Worm (Caenorhabditis elegans) whole organism, L2 larva: ENCODE results near the gene srz-12.

ENCODE experiments used
- C34F6.9 ChIP-seq: fragments of 150-350 bp; optimal IDR thresholded peaks from 2 replicates; lab custom pipeline; 2014; ENCODE audit warnings: missing biosample characterization, missing genetic modification characterization
- F13H6.1 ChIP-seq: sonication (generic microtip); optimal IDR thresholded peaks from 2 replicates; lab custom pipeline; 2016; ENCODE audit warnings: missing genetic modification characterization, missing compliant biosample characterization
- R02D3.7 ChIP-seq: fragments of 150-350 bp; optimal IDR thresholded peaks from 2 replicates; lab custom pipeline; 2014; ENCODE audit warnings: missing biosample characterization, missing genetic modification characterization
- Y55F3AM.14 ChIP-seq: fragments of 200-800 bp; sonication (Bioruptor generic); optimal IDR thresholded peaks from 2 replicates; lab custom pipeline; 2018; ENCODE audit warnings: mild to moderate bottlenecking, missing genetic modification characterization, missing compliant biosample characterization
- ZK546.5 ChIP-seq: sonication (generic microtip); optimal IDR thresholded peaks from 2 replicates; lab custom pipeline; 2017; ENCODE audit warnings: missing biosample characterization, missing genetic modification characterization
- alr-1 ChIP-seq: fragments of 150-350 bp; optimal IDR thresholded peaks from 2 replicates; lab custom pipeline; 2014; ENCODE audit warnings: missing biosample characterization, missing genetic modification characterization
- aly-2 ChIP-seq: fragments of 150-350 bp; optimal IDR thresholded peaks from 2 replicates; lab custom pipeline; 2014; ENCODE audit warnings: missing biosample characterization, missing genetic modification characterization
- ama-1 ChIP-seq: fragments of 150-350 bp; optimal IDR thresholded peaks from 2 replicates; lab custom pipeline; 2018; ENCODE audit warnings: inconsistent platforms
- blmp-1 ChIP-seq: sonication (generic microtip); optimal IDR thresholded peaks from 2 replicates; lab custom pipeline; 2017; ENCODE audit warnings: missing genetic modification characterization, mild to moderate bottlenecking, missing compliant biosample characterization, antibody characterized with exemption, moderate library complexity; ENCODE audit not compliant: insufficient read depth
- ceh-16 ChIP-seq: fragments of 150-350 bp; optimal IDR thresholded peaks from 2 replicates; lab custom pipeline; 2014; ENCODE audit warnings: missing biosample characterization, missing genetic modification characterization
- ceh-82 ChIP-seq: fragments of 150-350 bp; optimal IDR thresholded peaks from 2 replicates; lab custom pipeline; 2014; ENCODE audit warnings: missing biosample characterization, missing genetic modification characterization
- dmd-4 ChIP-seq: sonication (generic microtip); optimal IDR thresholded peaks from 2 replicates; lab custom pipeline; 2017; ENCODE audit warnings: missing biosample characterization, missing genetic modification characterization
- egl-27 ChIP-seq: sonication (generic microtip); optimal IDR thresholded peaks from 3 replicates; lab custom pipeline; 2017; ENCODE audit warnings: missing biosample characterization, missing genetic modification reagents, missing genetic modification characterization
- elt-1 ChIP-seq: fragments of 150-350 bp; optimal IDR thresholded peaks from 2 replicates; lab custom pipeline; 2014; ENCODE audit warnings: missing biosample characterization, missing genetic modification characterization
- elt-3 ChIP-seq: sonication (generic microtip); optimal IDR thresholded peaks from 2 replicates; lab custom pipeline; 2017; ENCODE audit warnings: missing biosample characterization, missing genetic modification characterization
- fos-1 ChIP-seq: fragments of 150-350 bp; optimal IDR thresholded peaks from 2 replicates; lab custom pipeline; 2014; ENCODE audit warnings: missing biosample characterization, missing genetic modification characterization
- gmeb-1 ChIP-seq: fragments of 150-350 bp; optimal IDR thresholded peaks from 2 replicates; lab custom pipeline; 2014; ENCODE audit warnings: missing biosample characterization, missing genetic modification characterization
- lin-11 ChIP-seq: fragments of 150-350 bp; sonication (generic microtip); optimal IDR thresholded peaks from 2 replicates; lab custom pipeline; 2014; ENCODE audit warnings: missing biosample characterization, missing genetic modification characterization, inconsistent platforms, mixed read lengths
- lin-13 ChIP-seq: fragments of 150-350 bp; optimal IDR thresholded peaks from 2 replicates; lab custom pipeline; 2014; ENCODE audit warnings: missing biosample characterization, missing genetic modification reagents, missing genetic modification characterization
- lin-39 ChIP-seq: fragments of 150-350 bp; optimal IDR thresholded peaks from 2 replicates; lab custom pipeline; 2014; ENCODE audit warnings: missing biosample characterization, missing genetic modification reagents, missing genetic modification characterization
- lsy-2 ChIP-seq, 2 experiments: fragments of 150-350 bp in 1 of 2; sonication (generic microtip) in 1 of 2; optimal IDR thresholded peaks; 2 replicates each; lab custom pipeline; 2014 to 2017; ENCODE audit warnings: missing biosample characterization in 2 of 2, missing genetic modification characterization in 2 of 2
- mab-5 ChIP-seq: fragments of 150-350 bp; optimal IDR thresholded peaks from 2 replicates; lab custom pipeline; 2014; ENCODE audit warnings: missing biosample characterization, missing genetic modification characterization
- mbf-1 ChIP-seq: sonication (generic microtip); optimal IDR thresholded peaks from 2 replicates; lab custom pipeline; 2017; ENCODE audit warnings: missing biosample characterization, missing genetic modification characterization
- mdl-1 ChIP-seq, 2 experiments: fragments of 150-350 bp in 1 of 2; sonication (generic microtip) in 1 of 2; optimal IDR thresholded peaks; 2 replicates each; lab custom pipeline; 2017; ENCODE audit warnings: missing biosample characterization in 2 of 2, missing genetic modification characterization in 2 of 2
- nhr-11 ChIP-seq: fragments of 150-350 bp; optimal IDR thresholded peaks from 2 replicates; lab custom pipeline; 2014; ENCODE audit warnings: missing biosample characterization, missing genetic modification characterization
- nhr-12 ChIP-seq: fragments of 150-350 bp; optimal IDR thresholded peaks from 2 replicates; lab custom pipeline; 2014; ENCODE audit warnings: missing biosample characterization, missing genetic modification characterization
- nhr-129 ChIP-seq: fragments of 150-350 bp; optimal IDR thresholded peaks from 2 replicates; lab custom pipeline; 2014; ENCODE audit warnings: missing biosample characterization, missing genetic modification characterization
- nhr-21 ChIP-seq: fragments of 150-350 bp; optimal IDR thresholded peaks from 2 replicates; lab custom pipeline; 2014; ENCODE audit warnings: missing biosample characterization, missing genetic modification characterization
- nhr-23 ChIP-seq: fragments of 150-350 bp; optimal IDR thresholded peaks from 2 replicates; lab custom pipeline; 2014; ENCODE audit warnings: missing biosample characterization, missing genetic modification reagents, missing genetic modification characterization
- nhr-237 ChIP-seq: fragments of 150-350 bp; optimal IDR thresholded peaks from 2 replicates; lab custom pipeline; 2014; ENCODE audit warnings: missing biosample characterization, missing genetic modification characterization
- nhr-25 ChIP-seq: fragments of 150-350 bp; sonication (generic microtip); optimal IDR thresholded peaks from 3 replicates; lab custom pipeline; 2014; ENCODE audit warnings: missing biosample characterization, missing genetic modification characterization
- nhr-6 ChIP-seq: fragments of 150-350 bp; optimal IDR thresholded peaks from 2 replicates; lab custom pipeline; 2014; ENCODE audit warnings: missing biosample characterization, missing genetic modification characterization
- nhr-77 ChIP-seq: fragments of 150-350 bp; optimal IDR thresholded peaks from 2 replicates; lab custom pipeline; 2014; ENCODE audit warnings: missing biosample characterization, missing genetic modification characterization
- peb-1 ChIP-seq: fragments of 150-350 bp; optimal IDR thresholded peaks from 2 replicates; lab custom pipeline; 2014; ENCODE audit warnings: missing biosample characterization, missing genetic modification characterization
- sem-4 ChIP-seq: fragments of 150-350 bp; optimal IDR thresholded peaks from 2 replicates; lab custom pipeline; 2014; ENCODE audit warnings: missing biosample characterization, missing genetic modification reagents, missing genetic modification characterization
- skn-1 ChIP-seq: sonication (generic microtip); optimal IDR thresholded peaks from 2 replicates; lab custom pipeline; 2017; ENCODE audit warnings: missing biosample characterization, missing genetic modification characterization
- sma-3 ChIP-seq: sonication (generic microtip); optimal IDR thresholded peaks from 2 replicates; lab custom pipeline; 2016; ENCODE audit warnings: missing genetic modification reagents, missing genetic modification characterization, missing compliant biosample characterization
- sma-9 ChIP-seq, 2 experiments: fragments of 150-350 bp in 1 of 2; sonication (generic microtip) in 1 of 2; optimal IDR thresholded peaks; 2 replicates each; lab custom pipeline; 2014 to 2016; ENCODE audit warnings: missing genetic modification characterization in 2 of 2, mild to moderate bottlenecking in 1 of 2, missing biosample characterization in 1 of 2, missing compliant biosample characterization in 1 of 2, missing genetic modification reagents in 1 of 2, moderate library complexity in 1 of 2
- snpc-4 ChIP-seq: fragments of 150-350 bp; optimal IDR thresholded peaks from 2 replicates; lab custom pipeline; 2014; ENCODE audit warnings: missing biosample characterization, missing genetic modification characterization
- unc-39 ChIP-seq: fragments of 150-350 bp; optimal IDR thresholded peaks from 2 replicates; lab custom pipeline; 2014; ENCODE audit warnings: missing biosample characterization, missing genetic modification characterization
- unc-62 ChIP-seq: fragments of 150-350 bp; optimal IDR thresholded peaks from 2 replicates; lab custom pipeline; 2014; ENCODE audit warnings: missing biosample characterization, missing genetic modification reagents, missing genetic modification characterization
- zag-1 ChIP-seq: fragments of 150-350 bp; optimal IDR thresholded peaks from 2 replicates; lab custom pipeline; 2014; ENCODE audit warnings: missing biosample characterization, missing genetic modification characterization
- ztf-11 ChIP-seq: sonication (generic microtip); optimal IDR thresholded peaks from 2 replicates; lab custom pipeline; 2017; ENCODE audit warnings: missing biosample characterization, missing genetic modification characterization

srz-12 gene

ce11 chrV:15880033-15880432 lies 17.5 kb upstream of the srz-12 start:
- TF ChIP-seq R02D3.7 (tag; lab: Kevin White, UChicago), result no peak
- TF ChIP-seq Y55F3AM.14 (GFP tag; lab: Kevin White, UChicago), result peak; percentile 1
- peak; percentile 76 for TF ChIP-seq fos-1 (tag; lab: Kevin White, UChicago)
- peak; percentile 20 for TF ChIP-seq sma-9 (GFP tag; optimal IDR thresholded peaks at IDR 0.05; lab: Kevin White, UChicago)
- no peak for TF ChIP-seq sma-9 (tag; optimal IDR thresholded peaks at IDR 0.05; lab: Kevin White, UChicago)
- no peak for TF ChIP-seq ama-1 (lab: Kevin White, UChicago)

- no peak for TF ChIP-seq gmeb-1
- TF ChIP-seq mab-5 (tag; lab: Kevin White, UChicago), result no peak
- TF ChIP-seq zag-1 (tag; lab: Kevin White, UChicago), result no peak
- TF ChIP-seq ceh-82 (tag; lab: Kevin White, UChicago), result no peak
- no peak for TF ChIP-seq ama-1 (lab: Kevin White, UChicago)
- TF ChIP-seq mbf-1 (tag; lab: Kevin White, UChicago), result no peak
- no peak for TF ChIP-seq F13H6.1 (tag; lab: Kevin White, UChicago)
- TF ChIP-seq R02D3.7 (tag; lab: Kevin White, UChicago), result no peak
- TF ChIP-seq snpc-4 (tag; lab: Kevin White, UChicago), result no peak
- no peak for TF ChIP-seq lin-39 (tag; lab: Kevin White, UChicago)
- no peak for TF ChIP-seq egl-27
- TF ChIP-seq sem-4 (tag; lab: Kevin White, UChicago), result no peak
- TF ChIP-seq nhr-23 (tag; lab: Kevin White, UChicago), result no peak
- no peak for TF ChIP-seq nhr-21 (tag; lab: Kevin White, UChicago)
- no peak for TF ChIP-seq skn-1 (tag; lab: Kevin White, UChicago)
- TF ChIP-seq nhr-12 (tag; lab: Kevin White, UChicago), result no peak
These were observed 17.0 kb upstream of the srz-12 start, which contains the start of gene nhr-84 for ce11 chrV:15879508-15879907. Gene nhr-84, minus strand, starts transcription at chrV:15879608.

DNA sequence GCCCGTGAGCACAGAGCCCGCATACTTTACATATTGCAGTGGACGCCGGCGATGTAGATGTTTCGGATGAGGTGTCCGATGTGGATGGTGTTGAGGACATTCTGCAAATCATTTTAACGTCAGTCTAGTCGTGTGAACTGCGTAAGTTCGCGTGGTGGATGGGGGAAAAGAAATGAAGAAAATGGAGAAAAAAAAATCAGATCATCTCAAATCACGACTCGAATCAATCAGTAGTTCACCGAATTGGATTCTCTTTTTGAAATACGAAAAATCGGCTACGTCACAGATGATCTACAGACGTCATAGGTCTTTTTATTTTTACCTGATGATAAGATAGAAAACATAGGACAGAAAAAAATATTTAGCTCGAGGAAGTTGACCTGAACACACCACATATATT lies 13.8 kb upstream of the srz-12 start, which contains the start of gene nhr-102:
Gene nhr-102 (minus strand): TSS at position 101 of the 400 bp plus-strand sequence.
- TF ChIP-seq ceh-82 (tag; lab: Kevin White, UChicago) (no peak), nhr-11 (tag; lab: Kevin White, UChicago) (no peak), nhr-129 (no peak), nhr-21 (tag; lab: Kevin White, UChicago) (no peak), unc-62 (no peak), alr-1 (tag; lab: Kevin White, UChicago) (no peak), nhr-6 (tag; lab: Kevin White, UChicago) (no peak), fos-1 (tag; lab: Kevin White, UChicago) (no peak), aly-2 (tag; lab: Kevin White, UChicago) (no peak), mdl-1 (tag; optimal IDR thresholded peaks at IDR 0.05; lab: Kevin White, UChicago) (no peak), egl-27 (no peak)

ce11 chrV:15873762-15874161 lies 11.3 kb upstream of the srz-12 start:
- TF ChIP-seq nhr-129 (peak; percentile 83), mbf-1 (tag; lab: Kevin White, UChicago) (no peak), unc-39 (tag; lab: Kevin White, UChicago) (no peak), ztf-11 (no peak), C34F6.9 (tag; lab: Kevin White, UChicago) (peak; percentile 46), aly-2 (tag; lab: Kevin White, UChicago) (no peak), elt-1 (tag; lab: Kevin White, UChicago) (no peak), alr-1 (tag; lab: Kevin White, UChicago) (no peak), nhr-23 (tag; lab: Kevin White, UChicago) (no peak), peb-1 (tag; lab: Kevin White, UChicago) (no peak), elt-3 (tag; lab: Kevin White, UChicago) (no peak), nhr-77 (tag; lab: Kevin White, UChicago) (no peak), mdl-1 (tag; optimal IDR thresholded peaks at IDR 0.05; lab: Kevin White, UChicago) (no peak), sem-4 (tag; lab: Kevin White, UChicago) (no peak), egl-27 (peak; percentile 37), ama-1 (lab: Kevin White, UChicago) (no peak), nhr-12 (tag; lab: Kevin White, UChicago) (no peak), nhr-11 (tag; lab: Kevin White, UChicago) (no peak), lin-13 (GFP tag; lab: Kevin White, UChicago) (peak; percentile 66), zag-1 (tag; lab: Kevin White, UChicago) (no peak), fos-1 (tag; lab: Kevin White, UChicago) (peak; percentile 65), ZK546.5 (no peak), nhr-21 (tag; lab: Kevin White, UChicago) (peak; percentile 73), R02D3.7 (tag; lab: Kevin White, UChicago) (no peak), nhr-25 (tag; lab: Kevin White, UChicago) (no peak), ceh-82 (tag; lab: Kevin White, UChicago) (peak; percentile 71), gmeb-1 (peak; percentile 68), dmd-4 (no peak), lsy-2 (tag; optimal IDR thresholded peaks at IDR 0.05; lab: Kevin White, UChicago) (peak in 1 of 2 experiments; percentile 51), skn-1 (tag; lab: Kevin White, UChicago) (no peak), sma-9 (GFP tag; optimal IDR thresholded peaks at IDR 0.05; lab: Kevin White, UChicago) (peak; percentile 85), sma-9 (tag; optimal IDR thresholded peaks at IDR 0.05; lab: Kevin White, UChicago) (no peak), mab-5 (tag; lab: Kevin White, UChicago) (no peak), sma-3 (GFP tag; lab: Kevin White, UChicago) (peak; percentile 39), lin-39 (tag; lab: Kevin White, UChicago) (no peak), Y55F3AM.14 (GFP tag; lab: Kevin White, UChicago) (peak; percentile 90), ceh-16 (tag; lab: Kevin White, UChicago) (no peak), lin-11 (tag; lab: Kevin White, UChicago) (peak; percentile 80), nhr-237 (tag; lab: Kevin White, UChicago) (peak; percentile 5), blmp-1 (tag; lab: Kevin White, UChicago) (peak; percentile 8)
